Fruit fly (Drosophila melanogaster) whole organism, wandering third instar larva: ENCODE measurements around the gene zfh2.

ENCODE experiments used
- Abd-B ChIP-seq: fragments of >200 bp; optimal IDR thresholded peaks from 2 replicates; lab custom pipeline; 2017; ENCODE audit warnings: missing biosample characterization, missing genetic modification characterization
- CrebA ChIP-seq: fragments of 200-800 bp; sonication (Bioruptor generic); optimal IDR thresholded peaks from 2 replicates; lab custom pipeline; 2016; ENCODE audit warnings: missing biosample characterization, mild to moderate bottlenecking, missing genetic modification characterization, borderline replicate concordance
- Dfd ChIP-seq: fragments of >200 bp; optimal IDR thresholded peaks from 2 replicates; lab custom pipeline; 2017; ENCODE audit warnings: missing biosample characterization, missing genetic modification characterization
- Dif ChIP-seq: fragments of 200-275, 200-300 bp; sonication (Bioruptor generic); optimal IDR thresholded peaks from 2 replicates; lab custom pipeline; 2018; ENCODE audit warnings: missing biosample characterization, missing genetic modification characterization; ENCODE audit not compliant: partially characterized antibody
- HLH106 ChIP-seq: fragments of 200-800 bp; optimal IDR thresholded peaks from 3 replicates; lab custom pipeline; 2019; ENCODE audit warnings: missing biosample characterization, mild to moderate bottlenecking, missing genetic modification characterization, moderate library complexity
- Hr78 ChIP-seq: fragments of >200 bp; optimal IDR thresholded peaks from 2 replicates; lab custom pipeline; 2017; ENCODE audit warnings: missing biosample characterization, missing genetic modification characterization
- Hr83 ChIP-seq: fragments of 200-300 bp; sonication (Bioruptor generic); optimal IDR thresholded peaks from 2 replicates; lab custom pipeline; 2016; ENCODE audit warnings: missing biosample characterization, mild to moderate bottlenecking, missing genetic modification characterization, moderate library complexity; ENCODE audit not compliant: poor library complexity, severe bottlenecking
- Jra ChIP-seq: sonication (Bioruptor generic); optimal IDR thresholded peaks from 2 replicates; lab custom pipeline; 2016; ENCODE audit warnings: missing biosample characterization, missing genetic modification characterization
- Mio ChIP-seq: sonication (Bioruptor generic); optimal IDR thresholded peaks from 2 replicates; lab custom pipeline; 2016; ENCODE audit warnings: missing biosample characterization, missing genetic modification characterization
- Myc ChIP-seq: fragments of >200 bp; optimal IDR thresholded peaks from 2 replicates; lab custom pipeline; 2017
- OdsH ChIP-seq: fragments of 200-800 bp; sonication (Bioruptor generic); optimal IDR thresholded peaks from 2 replicates; lab custom pipeline; 2016; ENCODE audit warnings: missing biosample characterization, mild to moderate bottlenecking, missing genetic modification characterization
- Rel ChIP-seq, 2 experiments: fragments of 200-800 bp; sonication (Bioruptor generic) in 1 of 2; optimal IDR thresholded peaks; 2 replicates in 1 of 2; 3 replicates in 1 of 2; lab custom pipeline; 2016 to 2019; ENCODE audit warnings: mild to moderate bottlenecking in 2 of 2, missing biosample characterization in 2 of 2, missing genetic modification characterization in 2 of 2, moderate library complexity in 1 of 2
- Sp1 ChIP-seq: fragments of 200-800 bp; sonication (Bioruptor generic); optimal IDR thresholded peaks from 3 replicates; lab custom pipeline; 2019; ENCODE audit warnings: missing biosample characterization, mild to moderate bottlenecking, missing genetic modification characterization, moderate library complexity
- Vsx2 ChIP-seq: fragments of 200-300, 225-300 bp; sonication (Bioruptor generic); optimal IDR thresholded peaks from 2 replicates; lab custom pipeline; 2018; ENCODE audit warnings: missing biosample characterization, missing genetic modification characterization; ENCODE audit not compliant: partially characterized antibody
- br ChIP-seq: fragments of 200-800 bp; sonication (Bioruptor generic); optimal IDR thresholded peaks from 2 replicates; lab custom pipeline; 2016; ENCODE audit warnings: missing biosample characterization, missing genetic modification characterization
- brk ChIP-seq: fragments of 200-800 bp; sonication (Bioruptor generic); optimal IDR thresholded peaks from 2 replicates; lab custom pipeline; 2016; ENCODE audit warnings: missing biosample characterization, mild to moderate bottlenecking, missing genetic modification characterization
- dl ChIP-seq, 2 experiments: fragments of 175-275, 200-275 bp in 1 of 2; fragments of 200-275 bp in 1 of 2; sonication (Bioruptor generic); optimal IDR thresholded peaks; lab custom pipeline; 2018; ENCODE audit warnings: mild to moderate bottlenecking in 2 of 2, missing biosample characterization in 2 of 2, missing genetic modification characterization in 2 of 2, moderate library complexity in 2 of 2; ENCODE audit not compliant: partially characterized antibody in 2 of 2, insufficient read depth in 1 of 2
- dmrt93B ChIP-seq: fragments of 200-800 bp; sonication (Bioruptor generic); optimal IDR thresholded peaks from 2 replicates; lab custom pipeline; 2018; ENCODE audit warnings: missing biosample characterization, mild to moderate bottlenecking, missing genetic modification characterization
- ey ChIP-seq: fragments of 200-800 bp; sonication (Bioruptor generic); optimal IDR thresholded peaks from 2 replicates; lab custom pipeline; 2016; ENCODE audit warnings: missing biosample characterization, missing genetic modification characterization
- foxo ChIP-seq, 2 experiments: fragments of 200-800 bp; sonication (Bioruptor generic); optimal IDR thresholded peaks; 2 replicates in 1 of 2; 3 replicates in 1 of 2; lab custom pipeline; 2016 to 2017; ENCODE audit warnings: missing biosample characterization in 2 of 2, missing genetic modification characterization in 2 of 2
- fru ChIP-seq: fragments of 200-800 bp; sonication (Bioruptor generic); optimal IDR thresholded peaks from 3 replicates; lab custom pipeline; 2016; ENCODE audit warnings: missing biosample characterization, mild to moderate bottlenecking, missing genetic modification characterization
- jim ChIP-seq: fragments of 175-275, 200-325 bp; sonication (Bioruptor generic); optimal IDR thresholded peaks from 2 replicates; lab custom pipeline; 2016; ENCODE audit warnings: missing biosample characterization, mild to moderate bottlenecking, missing genetic modification characterization
- pan ChIP-seq: fragments of >200 bp; optimal IDR thresholded peaks from 2 replicates; lab custom pipeline; 2017
- psq ChIP-seq: fragments of 200-800 bp; sonication (Bioruptor generic); optimal IDR thresholded peaks from 3 replicates; lab custom pipeline; 2017; ENCODE audit warnings: missing biosample characterization, mild to moderate bottlenecking, missing genetic modification characterization, moderate library complexity
- rgr ChIP-seq: fragments of 200-800 bp; sonication (Bioruptor generic); optimal IDR thresholded peaks from 3 replicates; lab custom pipeline; 2016; ENCODE audit warnings: missing biosample characterization, mild to moderate bottlenecking, missing genetic modification characterization
- sage ChIP-seq: fragments of 200-800 bp; sonication (Bioruptor generic); optimal IDR thresholded peaks from 2 replicates; lab custom pipeline; 2016; ENCODE audit warnings: missing biosample characterization, mild to moderate bottlenecking, missing genetic modification characterization
- sv ChIP-seq: fragments of 200-800 bp; sonication (Bioruptor generic); optimal IDR thresholded peaks from 3 replicates; lab custom pipeline; 2016; ENCODE audit warnings: missing biosample characterization, missing genetic modification characterization
- usp ChIP-seq: fragments of >200 bp; optimal IDR thresholded peaks from 2 replicates; lab custom pipeline; 2017; ENCODE audit warnings: missing biosample characterization, missing genetic modification characterization
- woc ChIP-seq: sonication (Bioruptor generic); optimal IDR thresholded peaks from 2 replicates; lab custom pipeline; 2016; ENCODE audit warnings: missing biosample characterization, mild to moderate bottlenecking, missing genetic modification characterization

zfh2 gene

DNA sequence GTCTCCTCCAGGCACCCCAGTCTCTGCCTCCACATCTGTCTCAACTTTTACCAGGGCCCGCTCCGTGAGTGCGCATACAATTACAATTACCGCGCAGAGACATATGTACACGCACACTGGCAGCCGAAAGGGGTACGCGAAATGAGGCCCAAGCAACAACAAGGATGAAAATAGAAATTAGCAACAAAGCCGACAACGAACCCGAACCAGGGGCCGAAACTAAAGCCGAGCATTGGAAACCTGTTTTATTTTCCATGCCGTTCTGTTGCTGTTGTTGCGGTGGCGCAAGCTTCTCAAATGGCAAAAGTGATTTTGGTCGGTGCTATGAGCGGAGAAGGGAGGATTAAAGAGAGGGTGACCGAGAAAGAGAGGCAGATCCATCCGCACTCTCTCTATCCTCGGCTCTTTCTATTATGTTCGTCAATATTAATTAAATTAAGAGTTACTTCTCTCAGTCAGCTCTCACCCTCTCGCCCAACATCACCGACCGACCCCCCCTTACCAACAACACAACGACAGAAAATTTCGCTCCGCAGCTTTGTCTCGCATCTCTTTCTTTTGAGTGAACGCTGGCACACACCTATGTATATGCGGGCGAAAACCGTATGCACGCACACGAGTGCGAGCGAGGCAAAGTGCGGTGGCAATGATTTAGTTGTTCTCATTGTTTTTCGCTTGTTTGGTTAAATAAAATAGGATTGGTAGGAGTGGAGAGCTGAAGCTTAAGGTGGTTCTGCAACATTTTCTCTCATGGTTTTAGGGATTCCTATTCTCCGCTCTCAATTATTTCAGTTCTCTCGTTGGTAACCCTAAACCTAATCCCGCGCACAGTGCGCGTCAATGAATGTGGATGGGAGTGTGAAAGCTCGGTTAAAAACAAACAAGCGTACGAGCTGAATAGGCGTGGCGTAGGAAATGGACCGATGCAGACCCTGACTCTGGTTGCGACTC is 5.9 kb downstream of the zfh2 start:
- TF ChIP-seq psq = peak; percentile 18
- peak in 1 of 2 experiments; percentile 28 for TF ChIP-seq dl (GFP tag; optimal IDR thresholded peaks at IDR 0.05; lab: Kevin White, UChicago; ENCODE audit: insufficient read depth in 1 of 2, partially characterized antibody in 2 of 2)
- TF ChIP-seq brk (GFP tag; lab: Kevin White, UChicago) = no peak
- TF ChIP-seq usp (GFP tag; lab: Kevin White, UChicago) = no peak
- peak; percentile 44 for TF ChIP-seq Dif (GFP tag; lab: Kevin White, UChicago)
- TF ChIP-seq fru (GFP tag; lab: Kevin White, UChicago) = peak; percentile 43
- TF ChIP-seq Vsx2 = peak; percentile 3
- no peak for TF ChIP-seq jim
- no peak for TF ChIP-seq ey

DNA sequence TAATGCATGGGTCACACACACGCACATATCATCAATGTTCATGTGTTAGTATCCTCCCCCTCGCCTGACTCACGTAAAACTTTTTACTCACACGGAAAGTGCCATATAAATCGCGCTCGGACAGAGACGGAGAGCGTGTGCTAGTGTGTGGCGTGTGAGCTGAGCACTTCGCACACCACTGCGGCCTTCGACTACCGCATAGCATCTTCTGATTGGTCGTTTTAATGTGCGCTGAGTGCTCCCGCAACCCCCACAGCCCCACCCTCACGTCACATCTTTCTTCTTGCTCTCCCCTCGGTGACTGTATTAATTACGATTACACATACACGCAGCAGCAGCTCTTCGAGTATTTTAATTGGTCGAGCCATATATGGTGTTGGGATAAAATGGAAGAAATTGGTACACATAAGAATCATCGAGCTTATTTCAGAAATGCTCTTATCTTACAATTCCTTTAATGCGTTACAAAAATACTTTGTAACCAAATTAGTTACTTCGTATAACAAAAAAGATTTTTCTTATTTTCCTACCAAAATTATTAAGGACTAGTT is 6.9 kb downstream of the zfh2 start:
- TF ChIP-seq Vsx2 (peak; percentile 2), fru (GFP tag; lab: Kevin White, UChicago) (peak; percentile 3), CrebA (GFP tag; lab: Kevin White, UChicago) (peak; percentile 41), Hr83 (GFP tag; lab: Kevin White, UChicago) (no peak), Myc (lab: Kevin White, UChicago) (no peak), jim (no peak), Hr78 (GFP tag; lab: Kevin White, UChicago) (no peak), brk (GFP tag; lab: Kevin White, UChicago) (no peak), rgr (GFP tag; lab: Kevin White, UChicago) (no peak), dmrt93B (GFP tag; lab: Kevin White, UChicago) (no peak), HLH106 (tag; lab: Kevin White, UChicago) (no peak), OdsH (GFP tag; lab: Kevin White, UChicago) (no peak), Dif (GFP tag; lab: Kevin White, UChicago) (peak; percentile 52), dl (GFP tag; optimal IDR thresholded peaks at IDR 0.05; lab: Kevin White, UChicago; ENCODE audit: insufficient read depth in 1 of 2, partially characterized antibody in 2 of 2) (peak in 1 of 2 experiments; percentile 11), Jra (GFP tag; lab: Kevin White, UChicago) (no peak), usp (GFP tag; lab: Kevin White, UChicago) (no peak)

- no peak for TF ChIP-seq dl (GFP tag; optimal IDR thresholded peaks at IDR 0.05; lab: Kevin White, UChicago; ENCODE audit: insufficient read depth in 1 of 2, partially characterized antibody in 2 of 2)
- no peak for TF ChIP-seq woc (GFP tag; lab: Kevin White, UChicago)
- TF ChIP-seq Rel (GFP tag; optimal IDR thresholded peaks at IDR 0.05; lab: Kevin White, UChicago) = no peak
- no peak for TF ChIP-seq Rel (tag; optimal IDR thresholded peaks at IDR 0.05; lab: Kevin White, UChicago)
- TF ChIP-seq sage (GFP tag; lab: Kevin White, UChicago) = no peak
- no peak for TF ChIP-seq Abd-B
- TF ChIP-seq Jra (GFP tag; lab: Kevin White, UChicago) = no peak
- TF ChIP-seq Myc (lab: Kevin White, UChicago) = no peak
- TF ChIP-seq Vsx2 = no peak
- TF ChIP-seq sv (GFP tag; lab: Kevin White, UChicago) = no peak
- TF ChIP-seq Hr78 (GFP tag; lab: Kevin White, UChicago) = no peak
- TF ChIP-seq Sp1 (GFP tag; lab: Kevin White, UChicago) = no peak
- TF ChIP-seq pan (lab: Kevin White, UChicago) = no peak
- no peak for TF ChIP-seq foxo (GFP tag; optimal IDR thresholded peaks at IDR 0.05; lab: Kevin White, UChicago)
- TF ChIP-seq Dfd (GFP tag; lab: Kevin White, UChicago) = no peak
- TF ChIP-seq rgr (GFP tag; lab: Kevin White, UChicago) = no peak
- TF ChIP-seq psq = no peak
- TF ChIP-seq Mio (GFP tag; lab: Kevin White, UChicago) = no peak
- TF ChIP-seq, all 38 proteins: peak for 0
Measured at dm6 chr4:509853-510252, 8.2 kb downstream of the zfh2 start.

dm6 chr4:519421-519987 is 17.9 kb downstream of the zfh2 start:
- TF ChIP-seq Myc (lab: Kevin White, UChicago) (no peak), br (GFP tag; lab: Kevin White, UChicago) (peak; percentile 16), psq (peak; percentile 35)
- TF ChIP-seq, all 38 proteins: peak for 2
